Worm (Caenorhabditis elegans): ENCODE measurements around the gene C16C4.17.
A peak's percentile ranks its signal among the peaks of the same experiment; 100 is the strongest.

C16C4.17 gene

DNA sequence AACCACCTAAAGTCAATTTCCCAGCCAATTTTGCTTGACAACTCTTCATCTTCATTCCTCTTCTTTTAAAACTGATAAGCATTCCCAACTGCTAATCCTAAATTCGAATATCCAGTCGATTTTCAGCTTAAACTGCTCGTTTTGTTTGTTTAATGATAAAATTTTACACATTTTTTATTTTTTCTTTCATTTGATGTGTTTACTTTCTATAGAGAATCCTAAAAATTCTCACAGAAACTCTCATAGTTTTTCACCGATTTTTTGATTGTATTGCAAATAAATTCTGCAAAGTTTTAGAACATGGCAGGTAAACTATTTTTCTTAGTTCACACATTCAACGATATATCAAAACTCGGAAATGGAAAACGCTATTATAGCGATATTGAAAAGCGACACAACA is 31.4 kb downstream of the C16C4.17 start, which contains the start of gene math-25:
TSS of gene math-25 (plus strand) at position 301 of the 400 bp plus-strand sequence.
- TF ChIP-seq nhr-85 (tag) = no peak
- no peak for TF ChIP-seq egl-13 (tag; optimal IDR thresholded peaks at IDR 0.05)
- TF ChIP-seq fos-1 (tag; optimal IDR thresholded peaks at IDR 0.05) = no peak
- no peak for TF ChIP-seq blmp-1 (tag; optimal IDR thresholded peaks at IDR 0.05)

DNA sequence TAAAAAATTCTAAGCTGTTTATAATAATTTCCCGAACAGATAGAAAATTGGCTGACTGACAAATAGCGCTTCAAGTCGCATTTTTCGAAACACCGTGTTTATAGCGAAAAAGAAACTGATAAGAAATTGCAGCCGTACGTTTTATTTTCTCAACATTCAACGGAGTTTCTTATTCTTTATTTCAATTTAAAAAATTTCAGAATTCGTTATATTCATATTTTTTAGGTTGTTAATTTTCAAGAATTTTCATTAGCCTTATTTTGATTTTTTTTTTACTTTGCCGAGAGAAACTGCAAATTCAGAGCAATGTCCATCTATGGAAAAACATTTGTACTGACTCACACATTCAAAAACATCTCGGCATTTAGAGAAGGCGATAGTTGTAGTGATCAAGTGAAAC is 33.6 kb downstream of the C16C4.17 start, which contains the start of gene C46F9.6:
TSS of gene C46F9.6 (plus strand) at position 301 of the 400 bp plus-strand sequence.
- peak; percentile 6 for TF ChIP-seq elt-2 (tag; optimal IDR thresholded peaks at IDR 0.05)
- no peak for TF ChIP-seq ets-5 (GFP tag; IDR thresholded peaks at IDR 0.05)

DNA sequence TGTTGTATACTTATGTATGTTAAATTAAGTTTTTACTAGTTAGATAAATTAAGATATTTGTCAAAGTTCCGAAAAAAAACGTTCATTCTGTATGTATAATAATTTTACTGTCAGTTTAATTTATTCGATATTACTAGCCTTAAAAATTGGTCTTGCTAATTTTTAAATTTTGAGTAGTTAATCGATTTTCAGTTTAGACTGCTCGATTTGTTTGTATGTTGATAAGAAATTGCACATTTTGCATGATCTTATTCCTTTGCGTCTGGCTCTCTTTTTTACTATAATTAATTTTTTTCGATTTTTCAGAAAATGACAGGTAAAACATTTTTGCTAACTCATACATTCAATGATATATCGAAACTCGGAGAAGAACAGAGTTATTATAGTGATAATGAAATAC is 35.6 kb downstream of the C16C4.17 start, which contains the start of gene math-24:
TSS of gene math-24 (plus strand) at position 301 of the 400 bp plus-strand sequence.
- TF ChIP-seq nhr-19 (GFP tag; conservative IDR thresholded peaks at IDR 0.05) (no peak), rnt-1 (tag; optimal IDR thresholded peaks at IDR 0.05) (no peak), nhr-71 (tag; optimal IDR thresholded peaks at IDR 0.05) (no peak), nhr-85 (tag) (no peak), mep-1 (tag; optimal IDR thresholded peaks at IDR 0.05) (no peak), egl-13 (tag; optimal IDR thresholded peaks at IDR 0.05) (no peak), aly-2 (tag; optimal IDR thresholded peaks at IDR 0.05) (no peak), ets-5 (GFP tag; IDR thresholded peaks at IDR 0.05) (no peak)

DNA sequence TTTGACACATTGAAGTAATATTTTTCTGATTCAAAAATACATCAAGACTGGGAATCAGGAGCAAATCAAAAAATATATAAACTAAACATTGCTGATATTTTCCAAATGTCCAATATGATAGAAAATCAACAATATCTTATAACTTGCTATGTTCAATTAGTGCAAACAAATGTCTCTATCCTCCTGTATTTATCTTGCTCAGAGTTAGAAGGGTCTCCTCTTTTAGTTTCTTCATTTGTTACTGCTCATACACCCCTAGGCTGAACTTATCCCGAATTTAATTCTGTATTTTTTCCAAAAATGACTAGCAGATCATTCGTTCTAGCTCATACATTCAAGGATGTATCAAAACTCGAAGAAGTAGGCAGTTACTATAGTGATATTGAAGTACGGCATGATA is 37.6 kb downstream of the C16C4.17 start, which contains the start of gene math-23:
TSS of gene math-23 (plus strand) at position 301 of the 400 bp plus-strand sequence.
- no peak for TF ChIP-seq blmp-1 (tag; optimal IDR thresholded peaks at IDR 0.05)
- TF ChIP-seq rnt-1 (tag; optimal IDR thresholded peaks at IDR 0.05) = no peak
- no peak for TF ChIP-seq ceh-8 (GFP tag; optimal IDR thresholded peaks at IDR 0.05)
- TF ChIP-seq fos-1 (tag; optimal IDR thresholded peaks at IDR 0.05) = no peak
- TF ChIP-seq skn-1 (tag; optimal IDR thresholded peaks at IDR 0.05) = no peak
- no peak for TF ChIP-seq xbp-1 (tag; optimal IDR thresholded peaks at IDR 0.05)
- no peak for TF ChIP-seq ama-1 (optimal IDR thresholded peaks at IDR 0.05)

DNA sequence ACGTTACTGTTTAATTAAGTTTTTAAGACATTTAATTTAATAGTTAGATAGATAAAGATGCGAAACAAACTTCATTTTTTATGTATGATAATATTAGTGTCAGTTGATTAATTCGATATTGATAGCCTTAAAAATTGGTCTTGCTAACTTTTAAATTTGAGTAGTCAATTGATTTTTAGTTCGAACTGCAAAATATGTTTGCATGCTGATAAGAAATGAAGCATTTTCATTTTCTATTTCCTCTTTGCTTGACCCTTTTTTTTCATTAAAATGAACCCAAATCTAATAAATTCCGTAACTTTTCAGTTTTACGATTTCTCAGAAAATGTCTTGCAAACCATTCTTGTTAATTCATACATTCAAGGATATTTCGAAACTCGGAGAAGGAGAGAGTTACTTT is 40.7 kb downstream of the C16C4.17 start, which contains the start of gene math-22:
TSS of gene math-22 (plus strand) at position 301 of the 400 bp plus-strand sequence.
- TF ChIP-seq Y116A8C.19 (tag; optimal IDR thresholded peaks at IDR 0.05; ENCODE audit: borderline replicate concordance) (no peak), ces-1 (GFP tag; optimal IDR thresholded peaks at IDR 0.05) (no peak)

DNA sequence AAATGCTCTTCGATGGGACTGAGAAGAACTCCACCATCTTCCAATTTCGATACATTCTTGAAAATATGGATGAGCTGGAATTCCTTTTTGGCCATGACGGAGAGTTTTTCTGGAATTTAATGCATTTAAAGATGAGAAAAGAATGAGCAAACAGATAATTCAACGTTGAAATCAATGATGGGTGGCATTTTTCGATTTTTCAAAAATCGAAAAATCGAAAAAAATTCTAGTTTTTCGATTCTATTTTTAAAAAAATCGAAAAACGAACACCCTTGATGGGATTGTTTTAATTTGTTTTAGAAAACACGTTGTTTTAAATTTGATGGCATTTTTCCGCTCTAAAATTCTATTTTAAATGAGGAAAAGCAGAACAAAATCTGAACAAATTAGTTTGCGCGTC is 48.4 kb downstream of the C16C4.17 start, which contains the start of gene math-31:
TSS of gene math-31 (minus strand) at position 101 of the 400 bp plus-strand sequence.
- TF ChIP-seq nhr-28 (tag; optimal IDR thresholded peaks at IDR 0.05) (no peak), ceh-8 (GFP tag; optimal IDR thresholded peaks at IDR 0.05) (no peak)
